Worm (Caenorhabditis elegans): ENCODE measurements around the gene C25D7.10.
A peak's percentile ranks its signal among the peaks of the same experiment; 100 is the strongest.

Gene C25D7.10

DNA sequence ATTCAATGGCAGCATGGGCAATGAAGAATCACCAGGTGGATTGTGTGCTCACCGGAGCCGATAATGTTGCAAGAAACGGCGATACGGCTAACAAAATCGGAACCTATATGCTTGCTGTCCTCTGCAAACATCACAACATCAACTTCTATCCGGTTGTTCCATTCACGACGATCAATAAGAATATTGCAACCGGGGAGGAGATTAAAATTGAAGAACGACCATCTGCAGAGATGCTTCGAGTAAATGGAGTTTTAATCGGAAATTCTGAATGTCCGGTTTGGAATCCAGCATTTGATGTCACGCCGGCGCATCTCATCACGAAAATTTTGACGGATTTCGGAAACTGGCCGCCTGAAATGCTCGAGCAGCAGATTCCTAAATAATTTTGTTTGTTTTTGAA lies 16.4 kb downstream of the C25D7.10 start:
- peak; percentile 22 for TF ChIP-seq F10E7.11 (tag; optimal IDR thresholded peaks at IDR 0.05)
- TF ChIP-seq ceh-58 (GFP tag; IDR thresholded peaks at IDR 0.05): no peak
- TF ChIP-seq unc-62 (GFP tag; optimal IDR thresholded peaks at IDR 0.05): no peak
- no peak for TF ChIP-seq K12H6.12 (tag; optimal IDR thresholded peaks at IDR 0.05)
- no peak for TF ChIP-seq egl-44 (GFP tag; IDR thresholded peaks at IDR 0.05)
- no peak for TF ChIP-seq rpc-1 (optimal IDR thresholded peaks at IDR 0.05)
- no peak for TF ChIP-seq rpc-1 (tag; optimal IDR thresholded peaks at IDR 0.05)
- TF ChIP-seq snpc-1.1 (tag; optimal IDR thresholded peaks at IDR 0.05; ENCODE audit: insufficient read depth): no peak
- peak; percentile 34 for TF ChIP-seq T07F8.4 (tag; optimal IDR thresholded peaks at IDR 0.05)
- no peak for TF ChIP-seq nhr-27 (tag; optimal IDR thresholded peaks at IDR 0.05)
- no peak for TF ChIP-seq unc-130 (GFP tag; optimal IDR thresholded peaks at IDR 0.05)
- no peak for TF ChIP-seq rcor-1 (GFP tag; IDR thresholded peaks at IDR 0.05)
- TF ChIP-seq ztf-3 (GFP tag; optimal IDR thresholded peaks at IDR 0.05): no peak
- TF ChIP-seq aptf-3 (GFP tag; IDR thresholded peaks at IDR 0.05): no peak
- peak; percentile 40 for TF ChIP-seq hmg-1.2 (GFP tag; IDR thresholded peaks at IDR 0.05)
- peak; percentile 5 for TF ChIP-seq ztf-22 (GFP tag; optimal IDR thresholded peaks at IDR 0.05)
- TF ChIP-seq F39B2.1 (GFP tag; IDR thresholded peaks at IDR 0.05): no peak
- TF ChIP-seq F33H1.4 (GFP tag; IDR thresholded peaks at IDR 0.05): no peak
- peak; percentile 14 for TF ChIP-seq attf-5 (GFP tag; optimal IDR thresholded peaks at IDR 0.05)
- no peak for TF ChIP-seq bed-2 (GFP tag; IDR thresholded peaks at IDR 0.05)
- TF ChIP-seq bed-1 (GFP tag; IDR thresholded peaks at IDR 0.05): no peak
- TF ChIP-seq Y53F4B.3 (GFP tag; IDR thresholded peaks at IDR 0.05): no peak
- TF ChIP-seq lsy-27 (tag; optimal IDR thresholded peaks at IDR 0.05; ENCODE audit: borderline replicate concordance, insufficient read depth): no peak
- 0 out of 2 replicates have a peak, but pooled peaks have one; percentile 27 for TF ChIP-seq nfyb-1 (GFP tag; IDR thresholded peaks at IDR 0.05)
- TF ChIP-seq ztf-28 (GFP tag; IDR thresholded peaks at IDR 0.05): no peak
- TF ChIP-seq C06A6.2 (GFP tag; conservative IDR thresholded peaks at IDR 0.05): no peak
- no peak for TF ChIP-seq egl-18 (GFP tag; IDR thresholded peaks at IDR 0.05)
- no peak for TF ChIP-seq mxl-1 (tag; optimal IDR thresholded peaks at IDR 0.05)
- TF ChIP-seq lsl-1 (GFP tag; optimal IDR thresholded peaks at IDR 0.05): peak; percentile 30
- no peak for TF ChIP-seq let-607 (tag; optimal IDR thresholded peaks at IDR 0.05)
- TF ChIP-seq B0019.2 (GFP tag; conservative IDR thresholded peaks at IDR 0.05): no peak
- peak; percentile 71 for TF ChIP-seq repo-1 (tag; optimal IDR thresholded peaks at IDR 0.05)
- peak; percentile 68 for TF ChIP-seq ama-1 (optimal IDR thresholded peaks at IDR 0.05)
- TF ChIP-seq ama-1 (GFP tag; optimal IDR thresholded peaks at IDR 0.05): peak in 1 of 2 experiments; percentile 80
- TF ChIP-seq zfh-2 (GFP tag; conservative IDR thresholded peaks at IDR 0.05): no peak
- TF ChIP-seq B0261.1 (tag; optimal IDR thresholded peaks at IDR 0.05): no peak
- no peak for TF ChIP-seq somi-1 (GFP tag; optimal IDR thresholded peaks at IDR 0.05)
- TF ChIP-seq Y56A3A.18 (GFP tag; IDR thresholded peaks at IDR 0.05): no peak
- no peak for TF ChIP-seq Y67H2A.10 (GFP tag; conservative IDR thresholded peaks at IDR 0.05)
- TF ChIP-seq lin-26 (GFP tag; IDR thresholded peaks at IDR 0.05): no peak
- peak; percentile 82 for TF ChIP-seq B0336.3 (GFP tag; IDR thresholded peaks at IDR 0.05)
- TF ChIP-seq mel-28 (tag; optimal IDR thresholded peaks at IDR 0.05; ENCODE audit: borderline replicate concordance): no peak
- no peak for TF ChIP-seq F52B5.7 (tag; optimal IDR thresholded peaks at IDR 0.05)
- TF ChIP-seq madf-8 (GFP tag; conservative IDR thresholded peaks at IDR 0.05): no peak
- TF ChIP-seq tbx-9 (tag; optimal IDR thresholded peaks at IDR 0.05; ENCODE audit: borderline replicate concordance): no peak
- TF ChIP-seq C17E4.6 (GFP tag; IDR thresholded peaks at IDR 0.05): no peak
- TF ChIP-seq Y95B8A.8 (GFP tag; IDR thresholded peaks at IDR 0.05): 0 out of 2 replicates have a peak, but pooled peaks have one; percentile 40
- no peak for TF ChIP-seq nhr-120 (GFP tag; IDR thresholded peaks at IDR 0.05)
- no peak for TF ChIP-seq let-526 (GFP tag; IDR thresholded peaks at IDR 0.05)
- no peak for TF ChIP-seq efl-1 (GFP tag; optimal IDR thresholded peaks at IDR 0.05)

Data from whole organism, young adult.